Worm (Caenorhabditis elegans): ENCODE results near the gene pcca-1.
A peak's percentile ranks its signal among the peaks of the same experiment; 100 is the strongest.

Gene pcca-1

ce11 chrX:7680545-7681330, 20.0 kb upstream of the pcca-1 start, which contains the start of gene stn-2 (continued):
- TF ChIP-seq let-607 (tag; optimal IDR thresholded peaks at IDR 0.05) (peak in 1 of 2 experiments; percentile 5), rec-8 (tag; optimal IDR thresholded peaks at IDR 0.05) (peak; percentile 10 to 43), B0261.1 (tag; optimal IDR thresholded peaks at IDR 0.05) (peak; percentile 73), F39B2.1 (GFP tag; IDR thresholded peaks at IDR 0.05) (no peak), F52B5.7 (tag; optimal IDR thresholded peaks at IDR 0.05) (no peak), egl-44 (GFP tag; IDR thresholded peaks at IDR 0.05) (0 out of 2 replicates have a peak, but pooled peaks have one; percentile 12), F49E8.2 (tag; optimal IDR thresholded peaks at IDR 0.05; ENCODE audit: insufficient read depth) (peak; percentile 6), ekl-4 (GFP tag; IDR thresholded peaks at IDR 0.05) (no peak), F23B12.7 (tag; optimal IDR thresholded peaks at IDR 0.05; ENCODE audit: insufficient read depth) (peak; percentile 54), fkh-3 (tag; optimal IDR thresholded peaks at IDR 0.05) (no peak), snpc-3.4 (tag; optimal IDR thresholded peaks at IDR 0.05) (peak; percentile 56), lin-26 (GFP tag; IDR thresholded peaks at IDR 0.05) (peak; percentile 79), hlh-12 (tag; optimal IDR thresholded peaks at IDR 0.05) (peak; percentile 65), ztf-26 (tag; optimal IDR thresholded peaks at IDR 0.05) (peak; percentile 8), ceh-79 (tag; optimal IDR thresholded peaks at IDR 0.05) (no peak), D2030.7 (GFP tag; IDR thresholded peaks at IDR 0.05) (peak; percentile 60), Y53F4B.3 (GFP tag; IDR thresholded peaks at IDR 0.05) (no peak)

- TF ChIP-seq Y95B8A.8 (GFP tag; IDR thresholded peaks at IDR 0.05) (no peak), mxl-1 (tag; optimal IDR thresholded peaks at IDR 0.05) (no peak), egl-44 (GFP tag; IDR thresholded peaks at IDR 0.05) (no peak), repo-1 (tag; optimal IDR thresholded peaks at IDR 0.05) (no peak), Y53G8AR.9 (GFP tag; conservative IDR thresholded peaks at IDR 0.05) (no peak), ceh-100 (GFP tag; IDR thresholded peaks at IDR 0.05) (no peak), let-526 (GFP tag; IDR thresholded peaks at IDR 0.05) (no peak), lin-40 (tag; optimal IDR thresholded peaks at IDR 0.05) (no peak)
These were observed 19.0 kb upstream of the pcca-1 start for ce11 chrX:7679835-7680234.

DNA sequence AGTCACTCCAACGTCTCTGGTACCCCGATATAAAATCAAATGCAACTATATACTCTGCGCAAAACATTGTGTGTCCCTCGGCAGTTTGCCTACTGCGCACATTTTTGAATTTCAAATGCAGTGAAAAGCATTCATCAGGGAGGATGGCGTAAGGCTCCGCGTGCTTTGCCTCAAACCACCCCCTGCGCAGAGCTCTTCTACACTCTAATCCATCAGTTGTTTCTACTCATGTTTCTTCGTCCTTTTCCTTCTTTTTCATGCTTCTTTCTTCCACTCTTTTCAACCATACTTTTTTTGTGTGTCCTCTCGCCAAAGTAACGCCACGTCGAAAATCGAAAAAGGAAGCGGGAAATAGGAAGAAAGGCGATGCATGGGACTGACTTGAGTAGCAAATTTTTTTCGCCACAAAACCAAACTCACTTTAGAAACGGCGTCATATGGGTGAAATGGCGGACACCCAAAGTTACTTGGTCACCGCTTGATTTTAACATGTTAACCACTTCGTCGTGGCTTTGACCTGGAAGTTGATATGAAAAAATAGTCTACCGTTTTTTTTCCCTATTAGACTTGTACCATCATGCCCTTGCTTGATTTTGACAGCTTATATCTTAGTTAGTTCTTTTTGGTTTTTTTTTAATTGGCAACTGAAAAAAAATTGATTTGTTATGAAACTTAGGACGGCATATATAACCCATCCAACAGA, 17.8 kb upstream of the pcca-1 start:
- TF ChIP-seq nfyb-1 (GFP tag; IDR thresholded peaks at IDR 0.05) (0 out of 2 replicates have a peak, but pooled peaks have one; percentile 15), hmg-1.2 (GFP tag; IDR thresholded peaks at IDR 0.05) (0 out of 2 replicates have a peak, but pooled peaks have one; percentile 10), ztf-28 (GFP tag; IDR thresholded peaks at IDR 0.05) (no peak)

- TF ChIP-seq Y53F4B.3 (GFP tag; IDR thresholded peaks at IDR 0.05) (no peak), cebp-1 (GFP tag; IDR thresholded peaks at IDR 0.05) (0 out of 2 replicates have a peak, but pooled peaks have one; percentile 41), cebp-1 (tag; optimal IDR thresholded peaks at IDR 0.05) (peak; percentile 95)
These were observed 14.1 kb upstream of the pcca-1 start for ce11 chrX:7674871-7675270.

DNA sequence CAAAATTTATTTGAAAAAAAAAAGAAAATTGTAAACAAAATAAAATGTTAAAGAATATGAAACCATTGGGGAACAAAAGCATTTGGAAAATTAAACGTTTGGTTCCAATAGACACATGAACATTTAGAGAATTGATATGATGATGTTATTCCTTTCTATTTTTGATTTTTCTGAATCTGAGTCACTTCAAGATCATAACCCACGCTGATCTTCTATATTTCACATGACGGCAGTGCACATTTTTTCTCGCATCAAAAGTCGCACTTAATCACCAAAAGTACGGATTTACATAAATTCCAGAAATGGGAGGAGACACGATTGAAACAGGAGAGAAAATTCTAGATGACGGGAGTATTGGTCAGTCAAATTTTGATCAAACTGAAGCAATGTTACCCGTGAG, 11.9 kb upstream of the pcca-1 start, which contains the start of gene F27D9.2:
TSS of gene F27D9.2 (plus strand) at position 301 of the 400 bp plus-strand sequence.
- TF ChIP-seq F39B2.1 (GFP tag; IDR thresholded peaks at IDR 0.05) (no peak), snpc-1.3 (tag; optimal IDR thresholded peaks at IDR 0.05; ENCODE audit: insufficient read depth) (no peak)
